Worm (Caenorhabditis elegans) whole organism, early embryonic: ENCODE measurements around the gene sdz-23.

Source experiments
- B0310.2 ChIP-seq: sonication (generic microtip); optimal IDR thresholded peaks from 2 replicates; lab custom pipeline; 2016; ENCODE audit warnings: mild to moderate bottlenecking, missing genetic modification characterization, missing compliant biosample characterization
- F13C5.2 ChIP-seq: sonication (generic microtip); optimal IDR thresholded peaks from 2 replicates; lab custom pipeline; 2017; ENCODE audit warnings: mild to moderate bottlenecking, missing genetic modification characterization, inconsistent platforms, missing compliant biosample characterization
- aly-1 ChIP-seq: sonication (generic microtip); optimal IDR thresholded peaks from 2 replicates; lab custom pipeline; 2016; ENCODE audit warnings: missing genetic modification characterization, missing compliant biosample characterization
- ama-1 ChIP-seq: fragments of 150-350 bp; optimal IDR thresholded peaks from 2 replicates; lab custom pipeline; 2014
- ceh-13 ChIP-seq: fragments of 200-800 bp; sonication (Bioruptor generic); optimal IDR thresholded peaks from 2 replicates; lab custom pipeline; 2018; ENCODE audit warnings: mild to moderate bottlenecking, missing genetic modification characterization, missing compliant biosample characterization
- ceh-36 ChIP-seq: sonication (generic microtip); optimal IDR thresholded peaks from 2 replicates; lab custom pipeline; 2016; ENCODE audit warnings: missing genetic modification characterization, inconsistent platforms, missing compliant biosample characterization
- ets-7 ChIP-seq: sonication (generic microtip); optimal IDR thresholded peaks from 2 replicates; lab custom pipeline; 2016; ENCODE audit warnings: missing genotype, missing genetic modification characterization, missing compliant biosample characterization
- flt-1 ChIP-seq: fragments of 200-800 bp; sonication (Bioruptor generic); IDR thresholded peaks from 2 replicates; pipeline ENCODE4 v1.3.6; 2022; ENCODE audit warnings: missing genetic modification characterization, missing compliant biosample characterization
- hmbx-1 ChIP-seq: sonication (generic microtip); optimal IDR thresholded peaks from 2 replicates; lab custom pipeline; 2016; ENCODE audit warnings: mild to moderate bottlenecking, missing genetic modification characterization, missing compliant biosample characterization
- hmg-4 ChIP-seq: fragments of 200-800 bp; sonication (Bioruptor generic); optimal IDR thresholded peaks from 2 replicates; lab custom pipeline; 2018; ENCODE audit warnings: mild to moderate bottlenecking, missing genetic modification characterization, missing compliant biosample characterization
- hnd-1 ChIP-seq: sonication (generic microtip); optimal IDR thresholded peaks from 2 replicates; lab custom pipeline; 2016; ENCODE audit warnings: missing genetic modification characterization, missing compliant biosample characterization
- pes-1 ChIP-seq: fragments of 200-800 bp; sonication (Bioruptor generic); IDR thresholded peaks from 2 replicates; pipeline ENCODE4 v1.3.6; 2022; ENCODE audit warnings: missing genetic modification reagents, missing genetic modification characterization, missing compliant biosample characterization
- scrt-1 ChIP-seq: fragments of 200-800 bp; sonication (Bioruptor generic); IDR thresholded peaks from 2 replicates; pipeline ENCODE4 v1.3.6; 2022; ENCODE audit warnings: missing genetic modification characterization, missing compliant biosample characterization
- sea-1 ChIP-seq: fragments of 200-800 bp; sonication (Bioruptor generic); conservative IDR thresholded peaks from 2 replicates; pipeline ENCODE4 v1.3.6; 2022; ENCODE audit warnings: missing genetic modification characterization, missing compliant biosample characterization
- tbx-11 ChIP-seq: fragments of 200-800 bp; sonication (Bioruptor generic); IDR thresholded peaks from 2 replicates; pipeline ENCODE4 v1.3.6; 2022; ENCODE audit warnings: missing genetic modification characterization, missing compliant biosample characterization
- tbx-37 ChIP-seq: fragments of 200-800 bp; sonication (Bioruptor generic); conservative IDR thresholded peaks from 2 replicates; pipeline ENCODE4 v1.3.6; 2022; ENCODE audit warnings: missing genetic modification reagents, missing genetic modification characterization, missing compliant biosample characterization
- tra-4 ChIP-seq: sonication (generic microtip); optimal IDR thresholded peaks from 2 replicates; lab custom pipeline; 2017; ENCODE audit warnings: missing genetic modification characterization, missing compliant biosample characterization

sdz-23 gene

ce11 chrV:8110816-8111215, 11.4 kb downstream of the sdz-23 start:
- TF ChIP-seq scrt-1 (GFP tag; lab: Robert Waterston, UW) = no peak
- no peak for TF ChIP-seq tra-4 (tag; lab: Kevin White, UChicago)
- no peak for TF ChIP-seq hmg-4 (GFP tag; lab: Kevin White, UChicago)

- no peak for TF ChIP-seq ama-1
- TF ChIP-seq ceh-13 (GFP tag; lab: Kevin White, UChicago) = no peak
Observed at ce11 chrV:8114542-8114941, 15.1 kb downstream of the sdz-23 start.

- TF ChIP-seq ets-7 = no peak
- TF ChIP-seq B0310.2 (tag; lab: Kevin White, UChicago) = no peak
- no peak for TF ChIP-seq hmg-4 (GFP tag; lab: Kevin White, UChicago)
- no peak for TF ChIP-seq pes-1 (GFP tag; lab: Robert Waterston, UW)
- no peak for TF ChIP-seq ceh-36 (tag; lab: Kevin White, UChicago)
- no peak for TF ChIP-seq sea-1
- no peak for TF ChIP-seq ama-1
- TF ChIP-seq hnd-1 (tag; lab: Kevin White, UChicago) = no peak
- TF ChIP-seq aly-1 = no peak
- TF ChIP-seq tbx-11 (GFP tag; lab: Robert Waterston, UW) = no peak
- no peak for TF ChIP-seq tra-4 (tag; lab: Kevin White, UChicago)
- no peak for TF ChIP-seq flt-1 (GFP tag; lab: Robert Waterston, UW)
Observed at ce11 chrV:8117964-8118363, 18.6 kb downstream of the sdz-23 start, which contains the start of gene D1014.7. D1014.7 (plus strand) TSS chrV:8118264.

- TF ChIP-seq tbx-37 (GFP tag; lab: Robert Waterston, UW) (no peak), hmg-4 (GFP tag; lab: Kevin White, UChicago) (no peak), scrt-1 (GFP tag; lab: Robert Waterston, UW) (no peak), aly-1 (no peak), ceh-36 (tag; lab: Kevin White, UChicago) (no peak)
Observed at ce11 chrV:8120868-8121267, 21.5 kb downstream of the sdz-23 start, which contains the start of gene D1014.6. D1014.6 (plus strand) TSS chrV:8121168.

ce11 chrV:8123384-8123783, 24.0 kb downstream of the sdz-23 start, which contains the start of gene D1014.5:
D1014.5 (plus strand) TSS chrV:8123684.
- TF ChIP-seq pes-1 (GFP tag; lab: Robert Waterston, UW) = no peak
- no peak for TF ChIP-seq F13C5.2 (tag; lab: Kevin White, UChicago)
- TF ChIP-seq flt-1 (GFP tag; lab: Robert Waterston, UW) = no peak
- no peak for TF ChIP-seq aly-1
- no peak for TF ChIP-seq hmg-4 (GFP tag; lab: Kevin White, UChicago)
- no peak for TF ChIP-seq hmbx-1 (tag; lab: Kevin White, UChicago)
- no peak for TF ChIP-seq tbx-11 (GFP tag; lab: Robert Waterston, UW)
- no peak for TF ChIP-seq ceh-36 (tag; lab: Kevin White, UChicago)
- TF ChIP-seq scrt-1 (GFP tag; lab: Robert Waterston, UW) = no peak
- TF ChIP-seq tra-4 (tag; lab: Kevin White, UChicago) = no peak
- TF ChIP-seq ets-7 = no peak
- no peak for TF ChIP-seq B0310.2 (tag; lab: Kevin White, UChicago)
- no peak for TF ChIP-seq sea-1
- TF ChIP-seq hnd-1 (tag; lab: Kevin White, UChicago) = no peak
- no peak for TF ChIP-seq ama-1
- no peak for TF ChIP-seq tbx-37 (GFP tag; lab: Robert Waterston, UW)
- TF ChIP-seq ceh-13 (GFP tag; lab: Kevin White, UChicago) = no peak

- TF ChIP-seq flt-1 (GFP tag; lab: Robert Waterston, UW) (no peak), F13C5.2 (tag; lab: Kevin White, UChicago) (no peak), tbx-37 (GFP tag; lab: Robert Waterston, UW) (no peak), scrt-1 (GFP tag; lab: Robert Waterston, UW) (no peak), ama-1 (no peak), ceh-36 (tag; lab: Kevin White, UChicago) (no peak), tbx-11 (GFP tag; lab: Robert Waterston, UW) (no peak), ceh-13 (GFP tag; lab: Kevin White, UChicago) (no peak), B0310.2 (tag; lab: Kevin White, UChicago) (no peak), hnd-1 (tag; lab: Kevin White, UChicago) (no peak), tra-4 (tag; lab: Kevin White, UChicago) (no peak), hmg-4 (GFP tag; lab: Kevin White, UChicago) (no peak), sea-1 (no peak), aly-1 (no peak), ets-7 (no peak), hmbx-1 (tag; lab: Kevin White, UChicago) (no peak)
Observed at ce11 chrV:8129252-8129651, 29.8 kb downstream of the sdz-23 start, which contains the start of gene spr-1. spr-1 (minus strand) TSS chrV:8129352.

ce11 chrV:8129719-8130118, 30.3 kb downstream of the sdz-23 start:
- TF ChIP-seq ceh-13 (GFP tag; lab: Kevin White, UChicago) = no peak
- TF ChIP-seq tbx-11 (GFP tag; lab: Robert Waterston, UW) = 0 out of 2 replicates have a peak, but pooled peaks have one; percentile 35
- TF ChIP-seq tbx-37 (GFP tag; lab: Robert Waterston, UW) = no peak
- TF ChIP-seq F13C5.2 (tag; lab: Kevin White, UChicago) = no peak

ce11 chrV:8130149-8130661, 30.8 kb downstream of the sdz-23 start, which contains the start of gene snap-1:
snap-1 (plus strand) TSS chrV:8130611.
- TF ChIP-seq F13C5.2 (tag; lab: Kevin White, UChicago) (no peak), ceh-13 (GFP tag; lab: Kevin White, UChicago) (no peak), ets-7 (no peak), pes-1 (GFP tag; lab: Robert Waterston, UW) (no peak)
